Worm (Caenorhabditis elegans) whole organism, late embryonic: ENCODE measurements around the gene F26F12.3.
A peak's percentile ranks its signal among the peaks of the same experiment; 100 is the strongest.

Source experiments
- C38D4.7 ChIP-seq: fragments of 200-800 bp; sonication (Bioruptor generic); optimal IDR thresholded peaks from 2 replicates; lab custom pipeline; 2018; ENCODE audit warnings: mild to moderate bottlenecking, missing genetic modification characterization, moderate library complexity, missing compliant biosample characterization
- F13H6.1 ChIP-seq: sonication (generic microtip); optimal IDR thresholded peaks from 2 replicates; lab custom pipeline; 2016; ENCODE audit warnings: missing genetic modification characterization, missing compliant biosample characterization
- K02D7.2 ChIP-seq: sonication (generic microtip); optimal IDR thresholded peaks from 2 replicates; lab custom pipeline; 2017; ENCODE audit warnings: mild to moderate bottlenecking, missing genetic modification characterization, missing compliant biosample characterization
- ahr-1 ChIP-seq: sonication (generic microtip); optimal IDR thresholded peaks from 2 replicates; lab custom pipeline; 2016; ENCODE audit warnings: missing genetic modification characterization, missing compliant biosample characterization
- ceh-14 ChIP-seq: sonication (generic microtip); optimal IDR thresholded peaks from 2 replicates; lab custom pipeline; 2016; ENCODE audit warnings: missing genotype, missing genetic modification characterization, missing compliant biosample characterization
- ceh-18 ChIP-seq: sonication (generic microtip); optimal IDR thresholded peaks from 2 replicates; lab custom pipeline; 2016; ENCODE audit warnings: missing genetic modification characterization, missing compliant biosample characterization
- ceh-19 ChIP-seq: fragments of 200-800 bp; sonication (Bioruptor generic); optimal IDR thresholded peaks from 2 replicates; lab custom pipeline; 2018; ENCODE audit warnings: mild to moderate bottlenecking, missing genetic modification characterization, missing compliant biosample characterization
- ceh-24 ChIP-seq: sonication (generic microtip); optimal IDR thresholded peaks from 2 replicates; lab custom pipeline; 2016; ENCODE audit warnings: mild to moderate bottlenecking, missing genetic modification characterization, missing compliant biosample characterization
- ceh-30 ChIP-seq: fragments of 150-350 bp; optimal IDR thresholded peaks from 2 replicates; lab custom pipeline; 2014; ENCODE audit warnings: missing biosample characterization, missing genetic modification characterization
- ceh-31 ChIP-seq: sonication (generic microtip); optimal IDR thresholded peaks from 2 replicates; lab custom pipeline; 2016; ENCODE audit warnings: missing genetic modification characterization, missing compliant biosample characterization
- ceh-34 ChIP-seq: sonication (generic microtip); optimal IDR thresholded peaks from 2 replicates; lab custom pipeline; 2016; ENCODE audit warnings: mild to moderate bottlenecking, missing genetic modification characterization, missing compliant biosample characterization
- ceh-45 ChIP-seq: fragments of 200-800 bp; sonication (Bioruptor generic); IDR thresholded peaks from 2 replicates; pipeline ENCODE4 v1.3.6; 2022; ENCODE audit warnings: missing genetic modification reagents, missing genetic modification characterization, missing compliant biosample characterization
- ceh-48 ChIP-seq: sonication (generic microtip); optimal IDR thresholded peaks from 2 replicates; lab custom pipeline; 2016; ENCODE audit warnings: missing genetic modification characterization, inconsistent platforms, missing compliant biosample characterization
- che-1 ChIP-seq: sonication (generic microtip); optimal IDR thresholded peaks from 2 replicates; lab custom pipeline; 2016; ENCODE audit warnings: mild to moderate bottlenecking, missing genetic modification characterization, missing compliant biosample characterization
- dve-1 ChIP-seq: sonication (generic microtip); optimal IDR thresholded peaks from 2 replicates; lab custom pipeline; 2017; ENCODE audit warnings: antibody characterized with exemption, mild to moderate bottlenecking, missing genetic modification characterization, missing compliant biosample characterization
- elt-2 ChIP-seq: sonication (generic microtip); optimal IDR thresholded peaks from 2 replicates; lab custom pipeline; 2016; ENCODE audit warnings: missing genetic modification reagents, missing genetic modification characterization, missing compliant biosample characterization
- ets-4 ChIP-seq: sonication (generic microtip); optimal IDR thresholded peaks from 2 replicates; lab custom pipeline; 2016; ENCODE audit warnings: missing genetic modification characterization, missing compliant biosample characterization
- eyg-1 ChIP-seq: sonication (generic microtip); optimal IDR thresholded peaks from 2 replicates; lab custom pipeline; 2016; ENCODE audit warnings: missing genotype, missing genetic modification characterization, missing compliant biosample characterization
- fkh-6 ChIP-seq: sonication (generic microtip); optimal IDR thresholded peaks from 2 replicates; lab custom pipeline; 2016; ENCODE audit warnings: missing genetic modification characterization, missing compliant biosample characterization
- hlh-30 ChIP-seq: sonication (generic microtip); optimal IDR thresholded peaks from 2 replicates; lab custom pipeline; 2017; ENCODE audit warnings: antibody characterized with exemption, missing genetic modification characterization, missing compliant biosample characterization; ENCODE audit not compliant: insufficient read depth
- lim-6 ChIP-seq: sonication (generic microtip); optimal IDR thresholded peaks from 2 replicates; lab custom pipeline; 2016; ENCODE audit warnings: missing genetic modification characterization, missing compliant biosample characterization
- madf-2 ChIP-seq: sonication (generic microtip); optimal IDR thresholded peaks from 2 replicates; lab custom pipeline; 2017; ENCODE audit warnings: missing genetic modification characterization, missing compliant biosample characterization
- mec-3 ChIP-seq: sonication (generic microtip); optimal IDR thresholded peaks from 2 replicates; lab custom pipeline; 2016; ENCODE audit warnings: borderline replicate concordance, missing genetic modification characterization, missing compliant biosample characterization
- nfya-1 ChIP-seq: sonication (generic microtip); optimal IDR thresholded peaks from 2 replicates; lab custom pipeline; 2017; ENCODE audit warnings: missing genetic modification characterization, mild to moderate bottlenecking, missing compliant biosample characterization, antibody characterized with exemption, moderate library complexity
- nhr-11 ChIP-seq: fragments of 150-350 bp; optimal IDR thresholded peaks from 2 replicates; lab custom pipeline; 2014; ENCODE audit warnings: missing biosample characterization, missing genetic modification characterization
- nhr-232 ChIP-seq: sonication (generic microtip); optimal IDR thresholded peaks from 2 replicates; lab custom pipeline; 2016; ENCODE audit warnings: missing genetic modification characterization, missing compliant biosample characterization
- odd-2 ChIP-seq: sonication (generic microtip); optimal IDR thresholded peaks from 2 replicates; lab custom pipeline; 2017; ENCODE audit warnings: antibody characterized with exemption, mild to moderate bottlenecking, missing genetic modification characterization, missing compliant biosample characterization
- pat-9 ChIP-seq: fragments of 200-800 bp; sonication (Bioruptor generic); optimal IDR thresholded peaks from 2 replicates; lab custom pipeline; 2018; ENCODE audit warnings: mild to moderate bottlenecking, missing genetic modification characterization, moderate library complexity, missing compliant biosample characterization
- pqm-1 ChIP-seq: sonication (generic microtip); optimal IDR thresholded peaks from 2 replicates; lab custom pipeline; 2016; ENCODE audit warnings: missing genetic modification characterization, missing compliant biosample characterization
- ref-2 ChIP-seq: sonication (generic microtip); optimal IDR thresholded peaks from 2 replicates; lab custom pipeline; 2016; ENCODE audit warnings: missing genetic modification characterization, missing compliant biosample characterization
- tbx-2 ChIP-seq: sonication (generic microtip); optimal IDR thresholded peaks from 2 replicates; lab custom pipeline; 2016; ENCODE audit warnings: missing genetic modification characterization, missing compliant biosample characterization
- unc-3 ChIP-seq, 2 experiments: fragments of 200-800 bp in 1 of 2; sonication (Bioruptor generic) in 1 of 2; sonication (generic microtip) in 1 of 2; conservative IDR thresholded peaks in 1 of 2; optimal IDR thresholded peaks in 1 of 2; 2 replicates each; pipeline versions ENCODE4 v1.3.6 to Lab custom; 2016 to 2022; ENCODE audit warnings: missing compliant biosample characterization in 2 of 2, missing genetic modification characterization in 2 of 2, missing genetic modification reagents in 1 of 2
- unc-42 ChIP-seq: sonication (generic microtip); optimal IDR thresholded peaks from 2 replicates; lab custom pipeline; 2016; ENCODE audit warnings: missing genotype, missing genetic modification characterization, missing compliant biosample characterization
- unc-86 ChIP-seq: sonication (generic microtip); optimal IDR thresholded peaks from 2 replicates; lab custom pipeline; 2016; ENCODE audit warnings: missing genetic modification characterization, missing compliant biosample characterization
- zip-5 ChIP-seq: sonication (generic microtip); optimal IDR thresholded peaks from 2 replicates; lab custom pipeline; 2016; ENCODE audit warnings: missing genetic modification characterization, missing compliant biosample characterization

Gene F26F12.3

DNA sequence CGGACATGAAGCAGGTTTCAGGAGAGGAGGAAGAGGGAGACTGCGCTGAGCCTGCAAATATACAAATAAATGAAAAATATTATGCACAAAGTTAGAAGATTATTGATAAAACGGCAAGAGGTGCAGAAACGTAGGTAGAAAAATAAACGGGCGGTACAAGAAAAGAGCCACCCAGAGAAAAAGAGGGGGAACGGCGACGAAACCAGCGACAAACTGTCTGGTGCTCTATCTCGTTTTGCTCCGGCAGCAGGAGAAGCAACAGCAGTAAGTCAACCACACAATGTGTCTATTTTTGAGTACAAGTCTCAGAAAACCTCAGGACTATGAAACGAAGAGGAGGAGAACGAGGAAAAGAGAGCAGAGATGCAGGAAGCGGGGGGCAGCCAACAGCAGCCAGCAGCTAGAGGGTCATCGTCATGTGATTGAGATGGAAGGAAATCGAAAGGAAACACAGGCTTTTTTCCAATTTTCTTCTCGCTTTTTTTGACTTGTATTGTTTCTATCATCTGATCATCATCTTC is at the start of gene F26F12.3:
Gene F26F12.3 (minus strand): TSS at position 51 of the 521 bp plus-strand sequence.
- no peak for TF ChIP-seq C38D4.7 (GFP tag; lab: Kevin White, UChicago)
- no peak for TF ChIP-seq eyg-1 (tag; lab: Kevin White, UChicago)
- no peak for TF ChIP-seq madf-2 (tag; lab: Kevin White, UChicago)
- peak; percentile 38 for TF ChIP-seq ceh-31
- peak; percentile 5 for TF ChIP-seq ref-2 (tag; lab: Kevin White, UChicago)
- TF ChIP-seq nfya-1 (tag; lab: Kevin White, UChicago), result peak; percentile 20
- no peak for TF ChIP-seq ceh-14 (tag; lab: Kevin White, UChicago)
- peak; percentile 3 for TF ChIP-seq ets-4 (tag; lab: Kevin White, UChicago)
- TF ChIP-seq ceh-48 (tag; lab: Kevin White, UChicago), result no peak
- TF ChIP-seq unc-86, result no peak
- TF ChIP-seq pqm-1 (tag; lab: Kevin White, UChicago), result peak; percentile 39
- TF ChIP-seq ceh-18, result peak; percentile 27
- no peak for TF ChIP-seq K02D7.2 (tag; lab: Kevin White, UChicago)
- TF ChIP-seq pat-9 (tag; lab: Kevin White, UChicago), result no peak
- no peak for TF ChIP-seq fkh-6 (tag; lab: Kevin White, UChicago)
- TF ChIP-seq hlh-30 (tag; lab: Kevin White, UChicago), result peak; percentile 86
- TF ChIP-seq ceh-34 (tag; lab: Kevin White, UChicago), result peak; percentile 8
- no peak for TF ChIP-seq dve-1 (tag; lab: Kevin White, UChicago)
- peak; percentile 39 for TF ChIP-seq tbx-2
- TF ChIP-seq lim-6 (tag; lab: Kevin White, UChicago), result no peak
- TF ChIP-seq unc-42 (tag; lab: Kevin White, UChicago), result peak; percentile 23
- no peak for TF ChIP-seq che-1 (tag; lab: Kevin White, UChicago)
- peak; percentile 24 for TF ChIP-seq F13H6.1 (tag; lab: Kevin White, UChicago)
- TF ChIP-seq ceh-19, result no peak
- TF ChIP-seq unc-3 (GFP tag; conservative IDR thresholded peaks at IDR 0.05; lab: Robert Waterston, UW), result 0 out of 2 replicates have a peak, but pooled peaks have one; percentile 43
- TF ChIP-seq unc-3 (tag; optimal IDR thresholded peaks at IDR 0.05; lab: Kevin White, UChicago), result peak; percentile 6
- no peak for TF ChIP-seq ceh-24 (tag; lab: Kevin White, UChicago)
- no peak for TF ChIP-seq zip-5 (tag; lab: Kevin White, UChicago)
- TF ChIP-seq ceh-30 (tag; lab: Kevin White, UChicago), result no peak
- TF ChIP-seq nhr-232 (tag; lab: Kevin White, UChicago), result peak; percentile 14

DNA sequence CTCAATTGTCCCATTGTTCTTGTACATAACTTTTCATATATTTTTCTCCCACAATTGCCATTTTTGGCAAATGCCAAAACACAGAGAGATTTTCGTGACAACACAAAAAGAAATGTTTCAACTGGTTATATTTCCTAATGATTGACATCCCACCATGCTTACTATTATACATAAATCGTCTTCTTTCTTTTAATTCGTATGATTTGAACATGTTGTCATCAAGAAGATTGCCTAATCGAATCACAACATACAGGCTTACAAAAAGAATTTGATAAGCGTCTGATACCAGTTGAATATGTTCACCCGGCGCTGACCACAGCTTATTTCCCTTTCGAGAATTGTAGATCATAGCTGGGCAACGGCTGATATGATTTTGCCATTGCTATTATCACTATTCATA is 49.5 kb upstream of the F26F12.3 start, which contains the start of gene grd-9:
Gene grd-9 (plus strand): TSS at position 301 of the 400 bp plus-strand sequence.
- no peak for TF ChIP-seq mec-3 (tag; lab: Kevin White, UChicago)
- TF ChIP-seq hlh-30 (tag; lab: Kevin White, UChicago), result no peak
- no peak for TF ChIP-seq nhr-11 (tag; lab: Kevin White, UChicago)
- no peak for TF ChIP-seq ceh-45

DNA sequence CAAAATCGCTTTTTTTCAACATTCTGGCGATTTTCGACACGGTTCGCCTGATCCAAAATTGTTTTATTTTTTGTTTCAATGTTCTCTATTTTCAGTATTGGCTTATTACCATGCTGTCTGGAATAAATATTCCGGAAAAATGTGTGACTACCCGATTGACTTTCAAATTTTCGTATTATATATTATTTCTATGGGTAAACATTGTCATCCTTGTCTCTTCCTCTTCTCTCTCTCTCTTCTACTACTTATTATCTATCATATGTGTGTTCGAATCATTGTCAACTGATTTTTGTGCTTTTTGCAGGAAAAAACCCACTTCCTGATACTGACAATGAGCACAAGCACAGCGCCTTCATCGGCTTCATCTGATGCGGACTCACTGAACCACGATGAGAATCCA is 47.5 kb upstream of the F26F12.3 start, which contains the start of gene C04E6.7:
Gene C04E6.7 (plus strand): TSS at position 301 of the 400 bp plus-strand sequence.
- no peak for TF ChIP-seq ref-2 (tag; lab: Kevin White, UChicago)
- no peak for TF ChIP-seq ceh-45
- no peak for TF ChIP-seq unc-42 (tag; lab: Kevin White, UChicago)
- TF ChIP-seq nfya-1 (tag; lab: Kevin White, UChicago), result no peak
- TF ChIP-seq ahr-1 (tag; lab: Kevin White, UChicago), result no peak
- no peak for TF ChIP-seq elt-2 (tag; lab: Kevin White, UChicago)
- no peak for TF ChIP-seq fkh-6 (tag; lab: Kevin White, UChicago)
- no peak for TF ChIP-seq odd-2 (tag; lab: Kevin White, UChicago)
- no peak for TF ChIP-seq nhr-11 (tag; lab: Kevin White, UChicago)
